Fruit fly (Drosophila melanogaster) whole organism, pupa: ENCODE data around the gene Rtca.

Experiments used
- CG17806 ChIP-seq: fragments of 200-800 bp; sonication (Bioruptor generic); optimal IDR thresholded peaks from 2 replicates; lab custom pipeline; 2018; ENCODE audit warnings: missing biosample characterization, mild to moderate bottlenecking, missing genetic modification characterization, moderate library complexity
- CG32121 ChIP-seq: fragments of 200-800 bp; sonication (Bioruptor generic); IDR thresholded peaks from 2 replicates; pipeline ENCODE4 v1.3.6; 2022; ENCODE audit warnings: missing biosample characterization, missing genetic modification characterization
- CG4496 ChIP-seq: fragments of 200-800 bp; sonication (Bioruptor generic); IDR thresholded peaks from 3 replicates; pipeline ENCODE4 v1.3.6; 2022; ENCODE audit warnings: missing biosample characterization, missing genetic modification characterization
- CG8301 ChIP-seq: fragments of 200-800 bp; sonication (Bioruptor generic); optimal IDR thresholded peaks from 2 replicates; lab custom pipeline; 2018; ENCODE audit warnings: missing biosample characterization, mild to moderate bottlenecking, missing genetic modification characterization
- CG9948 ChIP-seq: fragments of 200-800 bp; sonication (Bioruptor generic); optimal IDR thresholded peaks from 2 replicates; lab custom pipeline; 2018; ENCODE audit warnings: missing biosample characterization, mild to moderate bottlenecking, missing genetic modification characterization, moderate library complexity
- Ets98B ChIP-seq: fragments of 200-800 bp; sonication (Bioruptor generic); IDR thresholded peaks from 2 replicates; pipeline ENCODE4 v1.3.6; 2022; ENCODE audit warnings: missing biosample characterization, missing genetic modification characterization
- Pif1A ChIP-seq: fragments of 200-800 bp; sonication (Bioruptor generic); optimal IDR thresholded peaks from 3 replicates; lab custom pipeline; 2016; ENCODE audit warnings: missing biosample characterization, missing genetic modification characterization
- Snoo ChIP-seq: fragments of 200-800 bp; sonication (Bioruptor generic); optimal IDR thresholded peaks from 3 replicates; lab custom pipeline; 2017; ENCODE audit warnings: missing biosample characterization, mild to moderate bottlenecking, missing genetic modification characterization, inconsistent platforms
- fd96Ca ChIP-seq: fragments of 200-800 bp; sonication (Bioruptor generic); IDR thresholded peaks from 3 replicates; pipeline ENCODE4 v1.3.6; 2022; ENCODE audit warnings: missing biosample characterization, missing genetic modification characterization
- gl ChIP-seq: fragments of 200-800 bp; sonication (Bioruptor generic); optimal IDR thresholded peaks from 2 replicates; lab custom pipeline; 2018; ENCODE audit warnings: missing biosample characterization, mild to moderate bottlenecking, missing genetic modification characterization

- TF ChIP-seq Ets98B (no peak), Pif1A (GFP tag; lab: Kevin White, UChicago) (no peak), CG8301 (no peak), Snoo (no peak), fd96Ca (GFP tag; lab: Robert Waterston, UW) (no peak), gl (tag; lab: Kevin White, UChicago) (no peak), CG9948 (tag; lab: Kevin White, UChicago) (no peak), CG17806 (tag; lab: Kevin White, UChicago) (no peak), CG4496 (no peak), CG32121 (GFP tag; lab: Robert Waterston, UW) (no peak)
Measured at dm6 chrX:2066259-2066658, 6.0 kb upstream of the Rtca start, which contains the start of gene CG14054.
